Worm (Caenorhabditis elegans) whole organism, late embryonic: ENCODE data around the gene his-8.

Experiments used
- C08G9.2 ChIP-seq: sonication (generic microtip); optimal IDR thresholded peaks from 2 replicates; lab custom pipeline; 2016; ENCODE audit warnings: mild to moderate bottlenecking, missing genetic modification characterization, moderate library complexity, missing compliant biosample characterization
- C38D4.7 ChIP-seq: fragments of 200-800 bp; sonication (Bioruptor generic); optimal IDR thresholded peaks from 2 replicates; lab custom pipeline; 2018; ENCODE audit warnings: mild to moderate bottlenecking, missing genetic modification characterization, moderate library complexity, missing compliant biosample characterization
- ahr-1 ChIP-seq: sonication (generic microtip); optimal IDR thresholded peaks from 2 replicates; lab custom pipeline; 2016; ENCODE audit warnings: missing genetic modification characterization, missing compliant biosample characterization
- ceh-19 ChIP-seq: fragments of 200-800 bp; sonication (Bioruptor generic); optimal IDR thresholded peaks from 2 replicates; lab custom pipeline; 2018; ENCODE audit warnings: mild to moderate bottlenecking, missing genetic modification characterization, missing compliant biosample characterization
- elt-2 ChIP-seq: sonication (generic microtip); optimal IDR thresholded peaks from 2 replicates; lab custom pipeline; 2016; ENCODE audit warnings: missing genetic modification reagents, missing genetic modification characterization, missing compliant biosample characterization
- eyg-1 ChIP-seq: sonication (generic microtip); optimal IDR thresholded peaks from 2 replicates; lab custom pipeline; 2016; ENCODE audit warnings: missing genotype, missing genetic modification characterization, missing compliant biosample characterization
- hlh-6 ChIP-seq: sonication (generic microtip); optimal IDR thresholded peaks from 2 replicates; lab custom pipeline; 2016; ENCODE audit warnings: missing genotype, missing genetic modification characterization, missing compliant biosample characterization
- nhr-11 ChIP-seq: fragments of 150-350 bp; optimal IDR thresholded peaks from 2 replicates; lab custom pipeline; 2014; ENCODE audit warnings: missing biosample characterization, missing genetic modification characterization
- pag-3 ChIP-seq: sonication (generic microtip); optimal IDR thresholded peaks from 2 replicates; lab custom pipeline; 2016; ENCODE audit warnings: missing compliant biosample characterization, missing genetic modification characterization, borderline replicate concordance
- pqm-1 ChIP-seq: sonication (generic microtip); optimal IDR thresholded peaks from 2 replicates; lab custom pipeline; 2016; ENCODE audit warnings: missing genetic modification characterization, missing compliant biosample characterization
- tbx-7 ChIP-seq: sonication (generic microtip); optimal IDR thresholded peaks from 2 replicates; lab custom pipeline; 2016; ENCODE audit warnings: missing genotype, missing genetic modification characterization, missing compliant biosample characterization

ce11 chrV:8500348-8500747 lies 32.5 kb downstream of the his-8 start:
- peak; percentile 99 for TF ChIP-seq ceh-19
- peak; percentile 97 for TF ChIP-seq C38D4.7
- peak; percentile 98 for TF ChIP-seq pag-3 (tag; lab: Kevin White, UChicago)
- peak; percentile 96 for TF ChIP-seq C08G9.2 (tag; lab: Kevin White, UChicago)
- peak; percentile 73 for TF ChIP-seq tbx-7 (tag; lab: Kevin White, UChicago)
- peak; percentile 99 for TF ChIP-seq elt-2 (tag; lab: Kevin White, UChicago)
- TF ChIP-seq ahr-1 = peak; percentile 98
- TF ChIP-seq eyg-1 = peak; percentile 98
- TF ChIP-seq pqm-1 = peak; percentile 100
- TF ChIP-seq hlh-6 = peak; percentile 99
- TF ChIP-seq nhr-11 = peak; percentile 28
